Worm (Caenorhabditis elegans) whole organism, mixed stage, embryonic: ENCODE data around the gene Y62H9A.15.

Experiments
- M03D4.4 ChIP-seq: sonication (generic microtip); optimal IDR thresholded peaks from 2 replicates; lab custom pipeline; 2017; ENCODE audit warnings: mild to moderate bottlenecking, missing genetic modification characterization, missing compliant biosample characterization
- bed-3 ChIP-seq: fragments of 200-800 bp; sonication (Bioruptor generic); optimal IDR thresholded peaks from 3 replicates; lab custom pipeline; 2018; ENCODE audit warnings: mild to moderate bottlenecking, missing genetic modification characterization, moderate library complexity, missing compliant biosample characterization
- blmp-1 ChIP-seq: fragments of 150-350 bp; optimal IDR thresholded peaks from 2 replicates; lab custom pipeline; 2014; ENCODE audit warnings: missing biosample characterization, missing genetic modification characterization
- ceh-39 ChIP-seq: fragments of 150-350 bp; optimal IDR thresholded peaks from 2 replicates; lab custom pipeline; 2014; ENCODE audit warnings: missing biosample characterization, missing genetic modification characterization
- ceh-43 ChIP-seq: fragments of 200-800 bp; sonication (Bioruptor generic); optimal IDR thresholded peaks from 2 replicates; lab custom pipeline; 2018; ENCODE audit warnings: mild to moderate bottlenecking, missing genetic modification characterization, moderate library complexity, missing compliant biosample characterization
- ceh-83 ChIP-seq: fragments of 200-800 bp; sonication (Bioruptor generic); optimal IDR thresholded peaks from 2 replicates; lab custom pipeline; 2018; ENCODE audit warnings: mild to moderate bottlenecking, missing genetic modification characterization, missing compliant biosample characterization
- ces-1 ChIP-seq: fragments of 150-350 bp; optimal IDR thresholded peaks from 2 replicates; lab custom pipeline; 2014; ENCODE audit warnings: missing biosample characterization, missing genetic modification reagents, missing genetic modification characterization
- cnd-1 ChIP-seq: fragments of 200-800 bp; sonication (Bioruptor generic); optimal IDR thresholded peaks from 2 replicates; lab custom pipeline; 2018; ENCODE audit warnings: mild to moderate bottlenecking, missing genetic modification characterization, missing compliant biosample characterization
- drap-1 ChIP-seq: fragments of 200-800 bp; sonication (Bioruptor generic); optimal IDR thresholded peaks from 3 replicates; lab custom pipeline; 2018; ENCODE audit warnings: mild to moderate bottlenecking, missing genetic modification characterization, missing compliant biosample characterization
- elt-1 ChIP-seq: sonication (generic microtip); optimal IDR thresholded peaks from 2 replicates; lab custom pipeline; 2017; ENCODE audit warnings: missing genetic modification characterization, mild to moderate bottlenecking, missing compliant biosample characterization, antibody characterized with exemption, moderate library complexity, borderline replicate concordance; ENCODE audit not compliant: insufficient read depth
- elt-3 ChIP-seq: fragments of 150-350 bp; optimal IDR thresholded peaks from 2 replicates; lab custom pipeline; 2014; ENCODE audit warnings: missing biosample characterization, missing genetic modification characterization
- flh-1 ChIP-seq: fragments of 200-800 bp; sonication (Bioruptor generic); optimal IDR thresholded peaks from 2 replicates; lab custom pipeline; 2018; ENCODE audit warnings: mild to moderate bottlenecking, missing genetic modification characterization, moderate library complexity, missing compliant biosample characterization
- ham-2 ChIP-seq: fragments of 200-800 bp; sonication (Bioruptor generic); optimal IDR thresholded peaks from 2 replicates; lab custom pipeline; 2018; ENCODE audit warnings: mild to moderate bottlenecking, missing genetic modification characterization, missing compliant biosample characterization
- hlh-1 ChIP-seq: fragments of 150-350 bp; optimal IDR thresholded peaks from 2 replicates; lab custom pipeline; 2014; ENCODE audit warnings: missing biosample characterization, missing genetic modification reagents, missing genetic modification characterization
- lin-13 ChIP-seq: fragments of 150-350 bp; optimal IDR thresholded peaks from 2 replicates; lab custom pipeline; 2014; ENCODE audit warnings: missing biosample characterization, missing genetic modification characterization
- lin-32 ChIP-seq: fragments of 200-800 bp; sonication (Bioruptor generic); optimal IDR thresholded peaks from 2 replicates; lab custom pipeline; 2018; ENCODE audit warnings: mild to moderate bottlenecking, missing genetic modification characterization, missing compliant biosample characterization
- lsy-2 ChIP-seq: fragments of 150-350 bp; optimal IDR thresholded peaks from 2 replicates; lab custom pipeline; 2014; ENCODE audit warnings: missing biosample characterization, missing genetic modification characterization
- mls-2 ChIP-seq: sonication (generic microtip); optimal IDR thresholded peaks from 2 replicates; lab custom pipeline; 2016; ENCODE audit warnings: mild to moderate bottlenecking, missing genetic modification characterization, moderate library complexity, missing compliant biosample characterization
- nhr-12 ChIP-seq: fragments of 150-350 bp; optimal IDR thresholded peaks from 2 replicates; lab custom pipeline; 2014; ENCODE audit warnings: missing biosample characterization, missing genetic modification characterization
- nhr-2 ChIP-seq: fragments of 150-350 bp; optimal IDR thresholded peaks from 2 replicates; lab custom pipeline; 2014; ENCODE audit warnings: missing biosample characterization, missing genetic modification characterization
- nhr-237 ChIP-seq: fragments of 150-350 bp; optimal IDR thresholded peaks from 2 replicates; lab custom pipeline; 2014; ENCODE audit warnings: missing biosample characterization, missing genetic modification characterization
- nhr-76 ChIP-seq: sonication (generic microtip); optimal IDR thresholded peaks from 2 replicates; lab custom pipeline; 2017; ENCODE audit warnings: missing biosample characterization, missing genetic modification characterization
- pha-4 ChIP-seq: fragments of 150-350 bp; optimal IDR thresholded peaks from 2 replicates; lab custom pipeline; 2018; ENCODE audit warnings: missing biosample characterization, missing genetic modification reagents, missing genetic modification characterization
- sem-2 ChIP-seq: fragments of 200-800 bp; sonication (Bioruptor generic); optimal IDR thresholded peaks from 2 replicates; lab custom pipeline; 2018; ENCODE audit warnings: mild to moderate bottlenecking, missing genetic modification characterization, missing compliant biosample characterization
- snpc-4 ChIP-seq: fragments of 150-350 bp; optimal IDR thresholded peaks from 2 replicates; lab custom pipeline; 2014; ENCODE audit warnings: missing biosample characterization, missing genetic modification characterization
- sptf-1 ChIP-seq: sonication (generic microtip); optimal IDR thresholded peaks from 2 replicates; lab custom pipeline; 2017; ENCODE audit warnings: mild to moderate bottlenecking, missing genetic modification characterization, moderate library complexity, missing compliant biosample characterization
- tbx-8 ChIP-seq: fragments of 200-800 bp; sonication (Bioruptor generic); optimal IDR thresholded peaks from 2 replicates; lab custom pipeline; 2018; ENCODE audit warnings: mild to moderate bottlenecking, missing genetic modification characterization, moderate library complexity, missing compliant biosample characterization
- unc-120 ChIP-seq: sonication (generic microtip); optimal IDR thresholded peaks from 2 replicates; lab custom pipeline; 2017; ENCODE audit warnings: missing genetic modification characterization, missing compliant biosample characterization; ENCODE audit not compliant: poor library complexity, severe bottlenecking
- unc-39 ChIP-seq: fragments of 150-350 bp; optimal IDR thresholded peaks from 2 replicates; lab custom pipeline; 2014; ENCODE audit warnings: missing biosample characterization, missing genetic modification characterization
- unc-62 ChIP-seq: fragments of 150-350 bp; optimal IDR thresholded peaks from 2 replicates; lab custom pipeline; 2014; ENCODE audit warnings: missing biosample characterization, missing genetic modification reagents, missing genetic modification characterization
- ztf-11 ChIP-seq: fragments of 150-350 bp; optimal IDR thresholded peaks from 2 replicates; lab custom pipeline; 2014; ENCODE audit warnings: missing biosample characterization, missing genetic modification characterization

Y62H9A.15 gene

ce11 chrX:11879871-11880270, 30.1 kb downstream of the Y62H9A.15 start, which contains the start of the genes Y62H9A.3 and Y62H9A.4:
TSS of gene Y62H9A.3 (minus strand) at chrX:11879971.
TSS of gene Y62H9A.4 (plus strand) at chrX:11880126.
- TF ChIP-seq bed-3 (GFP tag; lab: Kevin White, UChicago) (no peak), unc-39 (no peak), ceh-43 (no peak), sptf-1 (no peak), sem-2 (GFP tag; lab: Kevin White, UChicago) (no peak), nhr-2 (tag; lab: Kevin White, UChicago) (no peak), ham-2 (GFP tag; lab: Kevin White, UChicago) (no peak), nhr-76 (tag; lab: Kevin White, UChicago) (no peak), snpc-4 (tag; lab: Kevin White, UChicago) (no peak), unc-120 (tag; lab: Kevin White, UChicago) (no peak), drap-1 (GFP tag; lab: Kevin White, UChicago) (no peak), M03D4.4 (tag; lab: Kevin White, UChicago) (no peak), blmp-1 (tag; lab: Kevin White, UChicago) (no peak), nhr-237 (tag; lab: Kevin White, UChicago) (no peak)
- TF ChIP-seq, all 35 proteins: peak for 0

- TF ChIP-seq nhr-76 (tag; lab: Kevin White, UChicago) (no peak), nhr-237 (tag; lab: Kevin White, UChicago) (no peak), mls-2 (tag; lab: Kevin White, UChicago) (no peak), blmp-1 (tag; lab: Kevin White, UChicago) (no peak), lin-13 (tag; lab: Kevin White, UChicago) (no peak), elt-3 (no peak), lin-32 (GFP tag; lab: Kevin White, UChicago) (no peak), ces-1 (GFP tag; lab: Kevin White, UChicago) (no peak), lsy-2 (no peak), unc-62 (GFP tag; lab: Kevin White, UChicago) (no peak), unc-120 (tag; lab: Kevin White, UChicago) (no peak), flh-1 (GFP tag; lab: Kevin White, UChicago) (no peak), sem-2 (GFP tag; lab: Kevin White, UChicago) (no peak), ceh-83 (GFP tag; lab: Kevin White, UChicago) (no peak), ztf-11 (tag; lab: Kevin White, UChicago) (no peak), hlh-1 (tag; lab: Kevin White, UChicago) (no peak), pha-4 (tag; lab: Kevin White, UChicago) (no peak), ceh-39 (tag; lab: Kevin White, UChicago) (no peak)
- TF ChIP-seq, all 35 proteins: peak for 0
Observed at ce11 chrX:11878109-11878508, 31.8 kb downstream of the Y62H9A.15 start, which contains the start of gene Y62H9A.2. TSS of gene Y62H9A.2 (minus strand) at chrX:11878209.

ce11 chrX:11875260-11875659, 34.7 kb downstream of the Y62H9A.15 start, which contains the start of gene Y62H9A.1:
TSS of gene Y62H9A.1 (plus strand) at chrX:11875541.
- no peak for TF ChIP-seq elt-1 (tag; lab: Kevin White, UChicago)
- no peak for TF ChIP-seq blmp-1 (tag; lab: Kevin White, UChicago)
- no peak for TF ChIP-seq lsy-2
- TF ChIP-seq mls-2 (tag; lab: Kevin White, UChicago) = no peak
- no peak for TF ChIP-seq ceh-83 (GFP tag; lab: Kevin White, UChicago)
- no peak for TF ChIP-seq nhr-76 (tag; lab: Kevin White, UChicago)
- no peak for TF ChIP-seq cnd-1
- TF ChIP-seq unc-39 = no peak
- no peak for TF ChIP-seq nhr-237 (tag; lab: Kevin White, UChicago)
- no peak for TF ChIP-seq M03D4.4 (tag; lab: Kevin White, UChicago)
- no peak for TF ChIP-seq unc-62 (GFP tag; lab: Kevin White, UChicago)
- no peak for TF ChIP-seq unc-120 (tag; lab: Kevin White, UChicago)

ce11 chrX:11872210-11872609, 37.7 kb downstream of the Y62H9A.15 start:
- no peak for TF ChIP-seq tbx-8
- peak; percentile 4 for TF ChIP-seq ceh-83 (GFP tag; lab: Kevin White, UChicago)

ce11 chrX:11870393-11870792, 39.6 kb downstream of the Y62H9A.15 start:
- no peak for TF ChIP-seq nhr-76 (tag; lab: Kevin White, UChicago)
- no peak for TF ChIP-seq drap-1 (GFP tag; lab: Kevin White, UChicago)
- no peak for TF ChIP-seq nhr-12 (tag; lab: Kevin White, UChicago)
- no peak for TF ChIP-seq mls-2 (tag; lab: Kevin White, UChicago)
- TF ChIP-seq unc-62 (GFP tag; lab: Kevin White, UChicago) = no peak
- TF ChIP-seq bed-3 (GFP tag; lab: Kevin White, UChicago) = no peak
- no peak for TF ChIP-seq M03D4.4 (tag; lab: Kevin White, UChicago)
- no peak for TF ChIP-seq sptf-1
- TF ChIP-seq unc-120 (tag; lab: Kevin White, UChicago) = no peak
- no peak for TF ChIP-seq cnd-1
- no peak for TF ChIP-seq pha-4 (tag; lab: Kevin White, UChicago)
- no peak for TF ChIP-seq sem-2 (GFP tag; lab: Kevin White, UChicago)
- TF ChIP-seq lin-32 (GFP tag; lab: Kevin White, UChicago) = no peak
- no peak for TF ChIP-seq tbx-8
- no peak for TF ChIP-seq ham-2 (GFP tag; lab: Kevin White, UChicago)
- no peak for TF ChIP-seq hlh-1 (tag; lab: Kevin White, UChicago)
- no peak for TF ChIP-seq ceh-39 (tag; lab: Kevin White, UChicago)
